Fruit fly (Drosophila melanogaster) whole organism, embryonic: Measurements from ENCODE around the gene CG7362.

ENCODE experiments used
- CG13775 ChIP-seq: fragments of 200-800 bp; sonication (Bioruptor generic); optimal IDR thresholded peaks from 3 replicates; lab custom pipeline; 2017; ENCODE audit warnings: missing biosample characterization, mild to moderate bottlenecking, missing genetic modification characterization
- CG8281 ChIP-seq: fragments of 200-800 bp; sonication (Bioruptor generic); optimal IDR thresholded peaks from 2 replicates; lab custom pipeline; 2018; ENCODE audit warnings: missing biosample characterization, mild to moderate bottlenecking, missing genetic modification characterization, moderate library complexity
- sens ChIP-seq: fragments of 200-800 bp; sonication (Bioruptor generic); peaks from one replicate; lab custom pipeline; 2016; ENCODE audit warnings: missing biosample characterization, missing genetic modification characterization

dm6 chr3R:14731781-14732100 is 22.5 kb downstream of the CG7362 start:
- TF ChIP-seq CG8281 (tag; lab: Kevin White, UChicago): no peak
- no peak for TF ChIP-seq sens (GFP tag; lab: Kevin White, UChicago)
- no peak for TF ChIP-seq CG13775
